Worm (Caenorhabditis elegans) whole organism, L2 larva: ENCODE results near the gene acr-10.

Experiments used
- ZK546.5 ChIP-seq: sonication (generic microtip); optimal IDR thresholded peaks from 2 replicates; lab custom pipeline; 2017; ENCODE audit warnings: missing biosample characterization, missing genetic modification characterization
- alr-1 ChIP-seq: fragments of 150-350 bp; optimal IDR thresholded peaks from 2 replicates; lab custom pipeline; 2014; ENCODE audit warnings: missing biosample characterization, missing genetic modification characterization
- ama-1 ChIP-seq: fragments of 150-350 bp; optimal IDR thresholded peaks from 2 replicates; lab custom pipeline; 2018; ENCODE audit warnings: inconsistent platforms
- elt-1 ChIP-seq: fragments of 150-350 bp; optimal IDR thresholded peaks from 2 replicates; lab custom pipeline; 2014; ENCODE audit warnings: missing biosample characterization, missing genetic modification characterization
- elt-3 ChIP-seq: sonication (generic microtip); optimal IDR thresholded peaks from 2 replicates; lab custom pipeline; 2017; ENCODE audit warnings: missing biosample characterization, missing genetic modification characterization
- lsy-2 ChIP-seq, 2 experiments: fragments of 150-350 bp in 1 of 2; sonication (generic microtip) in 1 of 2; optimal IDR thresholded peaks; 2 replicates each; lab custom pipeline; 2014 to 2017; ENCODE audit warnings: missing biosample characterization in 2 of 2, missing genetic modification characterization in 2 of 2
- nhr-10 ChIP-seq: sonication (generic microtip); optimal IDR thresholded peaks from 2 replicates; lab custom pipeline; 2017; ENCODE audit warnings: missing biosample characterization, missing genetic modification characterization
- nhr-11 ChIP-seq: fragments of 150-350 bp; optimal IDR thresholded peaks from 2 replicates; lab custom pipeline; 2014; ENCODE audit warnings: missing biosample characterization, missing genetic modification characterization
- nhr-237 ChIP-seq: fragments of 150-350 bp; optimal IDR thresholded peaks from 2 replicates; lab custom pipeline; 2014; ENCODE audit warnings: missing biosample characterization, missing genetic modification characterization
- unc-62 ChIP-seq: fragments of 150-350 bp; optimal IDR thresholded peaks from 2 replicates; lab custom pipeline; 2014; ENCODE audit warnings: missing biosample characterization, missing genetic modification reagents, missing genetic modification characterization
- zag-1 ChIP-seq: fragments of 150-350 bp; optimal IDR thresholded peaks from 2 replicates; lab custom pipeline; 2014; ENCODE audit warnings: missing biosample characterization, missing genetic modification characterization
- ztf-4 ChIP-seq: fragments of 150-350 bp; optimal IDR thresholded peaks from 2 replicates; lab custom pipeline; 2014; ENCODE audit warnings: missing biosample characterization, missing genetic modification characterization

DNA sequence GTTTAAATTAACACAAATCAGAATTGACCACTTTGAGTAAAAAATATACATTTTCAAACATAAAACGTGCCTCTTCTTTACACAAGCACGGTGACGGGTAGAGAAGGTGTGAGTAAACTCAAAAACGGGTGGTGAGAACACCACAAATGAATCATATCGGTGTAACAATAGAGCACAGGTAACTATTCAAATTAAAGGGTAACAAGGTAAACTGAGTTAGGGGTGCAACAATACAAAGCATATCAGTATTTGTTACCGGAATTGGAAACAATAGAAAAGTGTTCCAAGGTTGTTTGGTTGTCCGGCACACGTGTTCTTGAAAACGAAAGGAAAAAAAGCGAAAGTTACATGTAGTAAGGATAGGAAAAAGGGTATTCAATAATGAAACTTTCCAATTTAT lies 39.7 kb upstream of the acr-10 start:
- no peak for TF ChIP-seq ZK546.5 (tag; lab: Kevin White, UChicago)
- TF ChIP-seq unc-62 (GFP tag; lab: Kevin White, UChicago) = no peak
- no peak for TF ChIP-seq nhr-10 (tag; lab: Kevin White, UChicago)
- TF ChIP-seq nhr-237 (tag; lab: Kevin White, UChicago) = no peak
- no peak for TF ChIP-seq zag-1 (tag; lab: Kevin White, UChicago)
- TF ChIP-seq ama-1 = no peak
- no peak for TF ChIP-seq nhr-11 (tag; lab: Kevin White, UChicago)
- TF ChIP-seq alr-1 (tag; lab: Kevin White, UChicago) = no peak
- no peak for TF ChIP-seq elt-1
- no peak for TF ChIP-seq elt-3 (tag; lab: Kevin White, UChicago)
- TF ChIP-seq lsy-2 (tag; optimal IDR thresholded peaks at IDR 0.05; lab: Kevin White, UChicago) = no peak
- TF ChIP-seq ztf-4 (tag; lab: Kevin White, UChicago) = no peak
